Worm (Caenorhabditis elegans) whole organism, L3 larva: ENCODE measurements around the gene C49H3.3.

Experiments
- R02D3.7 ChIP-seq: fragments of 150-350 bp; optimal IDR thresholded peaks from 2 replicates; lab custom pipeline; 2014; ENCODE audit warnings: missing biosample characterization, missing genetic modification characterization
- ZK546.5 ChIP-seq: sonication (generic microtip); optimal IDR thresholded peaks from 2 replicates; lab custom pipeline; 2017; ENCODE audit warnings: missing biosample characterization, missing genetic modification characterization
- aly-2 ChIP-seq: fragments of 150-350 bp; optimal IDR thresholded peaks from 2 replicates; lab custom pipeline; 2014; ENCODE audit warnings: missing biosample characterization, missing genetic modification characterization
- ama-1 ChIP-seq: fragments of 150-350 bp; optimal IDR thresholded peaks from 2 replicates; lab custom pipeline; 2018
- ceh-16 ChIP-seq: sonication (generic microtip); optimal IDR thresholded peaks from 2 replicates; lab custom pipeline; 2017; ENCODE audit warnings: missing biosample characterization, missing genetic modification characterization
- ceh-28 ChIP-seq: fragments of 150-350 bp; optimal IDR thresholded peaks from 2 replicates; lab custom pipeline; 2014; ENCODE audit warnings: missing biosample characterization, missing genetic modification reagents, missing genetic modification characterization
- ceh-9 ChIP-seq: sonication (generic microtip); optimal IDR thresholded peaks from 2 replicates; lab custom pipeline; 2018; ENCODE audit warnings: missing biosample characterization, missing genetic modification characterization
- egl-27 ChIP-seq: sonication (generic microtip); optimal IDR thresholded peaks from 4 replicates; lab custom pipeline; 2017; ENCODE audit warnings: missing biosample characterization, missing genetic modification reagents, missing genetic modification characterization
- egl-5 ChIP-seq: fragments of 150-350 bp; optimal IDR thresholded peaks from 2 replicates; lab custom pipeline; 2017; ENCODE audit warnings: missing biosample characterization, missing genetic modification reagents, missing genetic modification characterization, inconsistent platforms
- elt-1 ChIP-seq: fragments of 150-350 bp; optimal IDR thresholded peaks from 2 replicates; lab custom pipeline; 2014; ENCODE audit warnings: missing biosample characterization, missing genetic modification characterization
- elt-2 ChIP-seq: sonication (generic microtip); optimal IDR thresholded peaks from 2 replicates; lab custom pipeline; 2016; ENCODE audit warnings: missing genetic modification reagents, mild to moderate bottlenecking, missing genetic modification characterization, missing compliant biosample characterization
- elt-3 ChIP-seq, 3 experiments: fragments of 150-350 bp in 1 of 3; sonication (generic microtip) in 2 of 3; optimal IDR thresholded peaks; 2 replicates in 2 of 3; 4 replicates in 1 of 3; lab custom pipeline; 2014 to 2017; ENCODE audit warnings: missing biosample characterization in 3 of 3, missing genetic modification characterization in 3 of 3
- fkh-10 ChIP-seq: sonication (generic microtip); optimal IDR thresholded peaks from 2 replicates; lab custom pipeline; 2017; ENCODE audit warnings: missing biosample characterization, missing genetic modification reagents, missing genetic modification characterization
- fkh-2 ChIP-seq: fragments of 150-350 bp; optimal IDR thresholded peaks from 2 replicates; lab custom pipeline; 2014; ENCODE audit warnings: missing biosample characterization, missing genetic modification reagents, missing genetic modification characterization
- fos-1 ChIP-seq: fragments of 150-350 bp; optimal IDR thresholded peaks from 2 replicates; lab custom pipeline; 2014; ENCODE audit warnings: missing biosample characterization, missing genetic modification characterization
- jun-1 ChIP-seq: fragments of 150-350 bp; optimal IDR thresholded peaks from 2 replicates; lab custom pipeline; 2014; ENCODE audit warnings: missing biosample characterization, missing genetic modification reagents, missing genetic modification characterization
- lin-15B ChIP-seq: fragments of 150-350 bp; optimal IDR thresholded peaks from 2 replicates; lab custom pipeline; 2014; ENCODE audit warnings: missing biosample characterization, missing genetic modification characterization
- lin-39 ChIP-seq: fragments of 150-350 bp; optimal IDR thresholded peaks from 2 replicates; lab custom pipeline; 2018; ENCODE audit warnings: missing biosample characterization, missing genetic modification reagents, missing genetic modification characterization
- lsy-12 ChIP-seq: sonication (generic microtip); optimal IDR thresholded peaks from 2 replicates; lab custom pipeline; 2016; ENCODE audit warnings: mild to moderate bottlenecking, missing genetic modification characterization, missing compliant biosample characterization
- mdl-1 ChIP-seq: fragments of 150-350 bp; optimal IDR thresholded peaks from 2 replicates; lab custom pipeline; 2014; ENCODE audit warnings: missing biosample characterization, missing genetic modification characterization
- mml-1 ChIP-seq: fragments of 150-350 bp; sonication (generic microtip); optimal IDR thresholded peaks from 3 replicates; lab custom pipeline; 2014; ENCODE audit warnings: missing biosample characterization, missing genetic modification characterization
- nfya-1 ChIP-seq: sonication (generic microtip); optimal IDR thresholded peaks from 2 replicates; lab custom pipeline; 2017; ENCODE audit warnings: missing genetic modification characterization, mild to moderate bottlenecking, missing compliant biosample characterization, antibody characterized with exemption, moderate library complexity; ENCODE audit not compliant: insufficient read depth
- nhr-12 ChIP-seq: fragments of 150-350 bp; optimal IDR thresholded peaks from 2 replicates; lab custom pipeline; 2014; ENCODE audit warnings: missing biosample characterization, missing genetic modification characterization
- nhr-43 ChIP-seq: sonication (generic microtip); optimal IDR thresholded peaks from 2 replicates; lab custom pipeline; 2016; ENCODE audit warnings: mild to moderate bottlenecking, missing genetic modification characterization, missing compliant biosample characterization; ENCODE audit not compliant: poor library complexity, severe bottlenecking
- pha-4 ChIP-seq: fragments of 150-350 bp; optimal IDR thresholded peaks from 2 replicates; lab custom pipeline; 2014; ENCODE audit warnings: missing biosample characterization, missing genetic modification reagents, missing genetic modification characterization
- pqm-1 ChIP-seq: fragments of 150-350 bp; optimal IDR thresholded peaks from 2 replicates; lab custom pipeline; 2017; ENCODE audit warnings: missing biosample characterization, missing genetic modification characterization, inconsistent platforms
- sea-2 ChIP-seq: fragments of 150-350 bp; sonication (generic microtip); optimal IDR thresholded peaks from 4 replicates; lab custom pipeline; 2014; ENCODE audit warnings: missing biosample characterization, missing genetic modification reagents, missing genetic modification characterization
- snpc-4 ChIP-seq: fragments of 150-350 bp; optimal IDR thresholded peaks from 2 replicates; lab custom pipeline; 2014; ENCODE audit warnings: missing biosample characterization, missing genetic modification characterization
- unc-39 ChIP-seq: sonication (generic microtip); optimal IDR thresholded peaks from 4 replicates; lab custom pipeline; 2017; ENCODE audit warnings: missing biosample characterization, missing genetic modification characterization
- unc-62 ChIP-seq: fragments of 150-350 bp; sonication (generic microtip); optimal IDR thresholded peaks from 4 replicates; lab custom pipeline; 2014; ENCODE audit warnings: missing biosample characterization, missing genetic modification reagents, missing genetic modification characterization
- zag-1 ChIP-seq: fragments of 150-350 bp; optimal IDR thresholded peaks from 2 replicates; lab custom pipeline; 2014; ENCODE audit warnings: missing biosample characterization, missing genetic modification characterization
- ztf-11 ChIP-seq: fragments of 150-350 bp; optimal IDR thresholded peaks from 2 replicates; lab custom pipeline; 2014; ENCODE audit warnings: missing biosample characterization, missing genetic modification characterization
- ztf-4 ChIP-seq: fragments of 150-350 bp; optimal IDR thresholded peaks from 2 replicates; lab custom pipeline; 2014; ENCODE audit warnings: missing biosample characterization, missing genetic modification characterization

Gene C49H3.3

ce11 chrIV:7910197-7910735 is 13.9 kb upstream of the C49H3.3 start, which contains the start of the genes npp-27 and ntl-4:
npp-27 (minus strand) TSS chrIV:7910247.
ntl-4 (plus strand) TSS chrIV:7910575.
- no peak for TF ChIP-seq elt-1 (tag; lab: Kevin White, UChicago)
- TF ChIP-seq unc-62, result no peak
- TF ChIP-seq fkh-10 (GFP tag; lab: Kevin White, UChicago), result no peak
- TF ChIP-seq ZK546.5, result no peak
- peak; percentile 83 for TF ChIP-seq ama-1
- no peak for TF ChIP-seq lsy-12 (tag; lab: Kevin White, UChicago)
- TF ChIP-seq pha-4 (tag; lab: Kevin White, UChicago), result peak; percentile 25
- TF ChIP-seq ztf-11, result no peak
- TF ChIP-seq nfya-1 (tag; lab: Kevin White, UChicago), result peak; percentile 36
- no peak for TF ChIP-seq lin-39 (tag; lab: Kevin White, UChicago)
- TF ChIP-seq elt-3 (tag; optimal IDR thresholded peaks at IDR 0.05; lab: Kevin White, UChicago), result no peak
- no peak for TF ChIP-seq nhr-43 (tag; lab: Kevin White, UChicago)
- TF ChIP-seq zag-1, result no peak
- peak; percentile 76 for TF ChIP-seq egl-5 (tag; lab: Kevin White, UChicago)
- no peak for TF ChIP-seq R02D3.7 (tag; lab: Kevin White, UChicago)
- peak; percentile 58 for TF ChIP-seq ceh-28 (tag; lab: Kevin White, UChicago)
- TF ChIP-seq, all 47 proteins: peak for 5

- TF ChIP-seq ceh-16 (tag; lab: Kevin White, UChicago) (no peak), ztf-11 (no peak), aly-2 (tag; lab: Kevin White, UChicago) (no peak), snpc-4 (no peak)
These were observed 9.2 kb upstream of the C49H3.3 start, which contains the start of gene C49H3.4 for ce11 chrIV:7914991-7915390. C49H3.4 (plus strand) TSS chrIV:7915291.

ce11 chrIV:7916907-7917306 is 7.2 kb upstream of the C49H3.3 start:
- TF ChIP-seq ceh-16 (tag; lab: Kevin White, UChicago) (no peak), fkh-10 (GFP tag; lab: Kevin White, UChicago) (no peak), aly-2 (tag; lab: Kevin White, UChicago) (no peak)

- TF ChIP-seq elt-1 (tag; lab: Kevin White, UChicago) (no peak), lin-15B (tag; lab: Kevin White, UChicago) (no peak), ztf-11 (no peak), jun-1 (tag; lab: Kevin White, UChicago) (no peak), mdl-1 (tag; lab: Kevin White, UChicago) (no peak), zag-1 (no peak), ceh-16 (tag; lab: Kevin White, UChicago) (no peak), ceh-9 (tag; lab: Kevin White, UChicago) (no peak), sea-2 (GFP tag; lab: Kevin White, UChicago) (no peak), lsy-12 (tag; lab: Kevin White, UChicago) (no peak)
These were observed 6.3 kb upstream of the C49H3.3 start for ce11 chrIV:7917881-7918280.

ce11 chrIV:7920126-7920525 is 4.0 kb upstream of the C49H3.3 start, which contains the start of gene C49H3.16:
C49H3.16 (plus strand) TSS chrIV:7920426.
- TF ChIP-seq pqm-1 (no peak), ceh-28 (tag; lab: Kevin White, UChicago) (no peak), mml-1 (tag; lab: Kevin White, UChicago) (no peak), mdl-1 (tag; lab: Kevin White, UChicago) (no peak), fkh-2 (no peak), egl-27 (tag; lab: Kevin White, UChicago) (no peak), elt-2 (tag; lab: Kevin White, UChicago) (no peak), nfya-1 (tag; lab: Kevin White, UChicago) (no peak), unc-39 (tag; lab: Kevin White, UChicago) (no peak), ztf-4 (no peak), nhr-12 (tag; lab: Kevin White, UChicago) (no peak), fos-1 (tag; lab: Kevin White, UChicago) (no peak), pha-4 (tag; lab: Kevin White, UChicago) (no peak)
